Fruit fly (Drosophila melanogaster) whole organism, prepupa: ENCODE results near the gene Pp1-87B.

Experiments
- CG11762 ChIP-seq: fragments of 200-800 bp; sonication (Bioruptor generic); optimal IDR thresholded peaks from 3 replicates; lab custom pipeline; 2016; ENCODE audit warnings: missing biosample characterization, missing genetic modification characterization; ENCODE audit not compliant: insufficient read depth
- Eip93F ChIP-seq: fragments of 200-800 bp; sonication (Bioruptor generic); optimal IDR thresholded peaks from 2 replicates; lab custom pipeline; 2016; ENCODE audit warnings: missing biosample characterization, mild to moderate bottlenecking, missing genetic modification characterization
- Lpt ChIP-seq: fragments of 200-800 bp; sonication (Bioruptor generic); optimal IDR thresholded peaks from 3 replicates; lab custom pipeline; 2016; ENCODE audit warnings: missing biosample characterization, missing genetic modification characterization
- esn ChIP-seq: fragments of 200-800 bp; sonication (Bioruptor generic); optimal IDR thresholded peaks from 2 replicates; lab custom pipeline; 2016; ENCODE audit warnings: missing biosample characterization, mild to moderate bottlenecking, missing genetic modification characterization, moderate library complexity
- fd59A ChIP-seq: fragments of 200-800 bp; sonication (Bioruptor generic); optimal IDR thresholded peaks from 2 replicates; lab custom pipeline; 2017; ENCODE audit warnings: missing biosample characterization, mild to moderate bottlenecking, missing genetic modification characterization, missing genetic modification reagents

- TF ChIP-seq Eip93F: no peak
- no peak for TF ChIP-seq CG11762
- no peak for TF ChIP-seq esn
- no peak for TF ChIP-seq fd59A (GFP tag; lab: Kevin White, UChicago)
- TF ChIP-seq Lpt: no peak
These were observed 13.3 kb upstream of the Pp1-87B start, which contains the start of the genes CG17207 and CG46427 for dm6 chr3R:12439039-12439400.
